Worm (Caenorhabditis elegans): Measurements from ENCODE around the gene nhr-46.

- TF ChIP-seq flh-1 (GFP tag; optimal IDR thresholded peaks at IDR 0.05) (no peak), unc-39 (tag; optimal IDR thresholded peaks at IDR 0.05) (no peak), M03D4.4 (tag; optimal IDR thresholded peaks at IDR 0.05) (no peak), lin-13 (tag; optimal IDR thresholded peaks at IDR 0.05) (no peak), mls-2 (tag; optimal IDR thresholded peaks at IDR 0.05) (no peak), nhr-237 (tag; optimal IDR thresholded peaks at IDR 0.05) (no peak), ces-1 (GFP tag; optimal IDR thresholded peaks at IDR 0.05) (no peak), sptf-1 (tag; optimal IDR thresholded peaks at IDR 0.05) (no peak), zip-8 (tag; optimal IDR thresholded peaks at IDR 0.05) (no peak), elt-3 (tag; optimal IDR thresholded peaks at IDR 0.05) (no peak), unc-62 (GFP tag; optimal IDR thresholded peaks at IDR 0.05) (no peak), lsy-2 (tag; optimal IDR thresholded peaks at IDR 0.05) (no peak)
Measured at ce11 chrIV:5761211-5761907, 3.7 kb upstream of the nhr-46 start.

Measured in whole organism, mixed stage, embryonic.